Fruit fly (Drosophila melanogaster) whole organism, embryonic: ENCODE data around the gene NaPi-III.

Experiments
- Bgb ChIP-seq: fragments of 200-800 bp; sonication (Bioruptor generic); IDR thresholded peaks from 2 replicates; pipeline ENCODE4 v1.3.6; 2022; ENCODE audit warnings: missing biosample characterization, missing genetic modification characterization; ENCODE audit not compliant: partially characterized antibody
- Bteb2 ChIP-seq: fragments of 200-800 bp; sonication (Bioruptor generic); optimal IDR thresholded peaks from 2 replicates; lab custom pipeline; 2016; ENCODE audit warnings: missing biosample characterization, missing genetic modification characterization
- CG10209 ChIP-seq: fragments of 200-800 bp; sonication (Bioruptor generic); optimal IDR thresholded peaks from 3 replicates; lab custom pipeline; 2017; ENCODE audit warnings: missing biosample characterization, mild to moderate bottlenecking, missing genetic modification characterization, missing genetic modification reagents
- CG11247 ChIP-seq: fragments of 200-800 bp; sonication (Bioruptor generic); IDR thresholded peaks from 2 replicates; pipeline ENCODE4 v1.3.6; 2022; ENCODE audit warnings: missing biosample characterization, missing genetic modification characterization
- CG13624 ChIP-seq: fragments of 200-800 bp; sonication (Bioruptor generic); optimal IDR thresholded peaks from 2 replicates; lab custom pipeline; 2016; ENCODE audit warnings: missing biosample characterization, missing genetic modification characterization
- CG14860 ChIP-seq: fragments of 200-800 bp; sonication (Bioruptor generic); IDR thresholded peaks from 3 replicates; pipeline ENCODE4 v1.3.6; 2022; ENCODE audit warnings: missing biosample characterization, missing genetic modification characterization; ENCODE audit not compliant: partially characterized antibody
- CG1602 ChIP-seq: fragments of 200-800 bp; sonication (Bioruptor generic); optimal IDR thresholded peaks from 3 replicates; lab custom pipeline; 2016; ENCODE audit warnings: missing biosample characterization, missing genetic modification characterization
- CG16813 ChIP-seq: fragments of 200-800 bp; sonication (Bioruptor generic); IDR thresholded peaks from 3 replicates; pipeline ENCODE4 v1.3.6; 2022; ENCODE audit warnings: missing biosample characterization, missing genetic modification characterization; ENCODE audit not compliant: partially characterized antibody
- CG17568 ChIP-seq: fragments of 200-800 bp; sonication (Bioruptor generic); optimal IDR thresholded peaks from 2 replicates; lab custom pipeline; 2018; ENCODE audit warnings: missing biosample characterization, mild to moderate bottlenecking, missing genetic modification characterization, moderate library complexity
- CG31224 ChIP-seq: fragments of 200-800 bp; sonication (Bioruptor generic); IDR thresholded peaks from 2 replicates; pipeline ENCODE4 v1.3.6; 2022; ENCODE audit warnings: missing biosample characterization, missing genetic modification characterization
- CG34376 ChIP-seq: fragments of 200-800 bp; sonication (Bioruptor generic); optimal IDR thresholded peaks from 2 replicates; lab custom pipeline; 2018; ENCODE audit warnings: missing biosample characterization, mild to moderate bottlenecking, missing genetic modification characterization
- CG4404 ChIP-seq: fragments of 200-800 bp; sonication (Bioruptor generic); IDR thresholded peaks from 2 replicates; pipeline ENCODE4 v1.3.6; 2022; ENCODE audit warnings: missing biosample characterization, missing genetic modification characterization
- CG6254 ChIP-seq: fragments of 200-800 bp; sonication (Bioruptor generic); optimal IDR thresholded peaks from 3 replicates; lab custom pipeline; 2017; ENCODE audit warnings: mild to moderate bottlenecking, missing biosample characterization, missing genetic modification reagents, missing genetic modification characterization
- CG6272 ChIP-seq: fragments of 200-800 bp; sonication (Bioruptor generic); IDR thresholded peaks from 2 replicates; pipeline ENCODE4 v1.3.6; 2022; ENCODE audit warnings: missing biosample characterization, missing genetic modification characterization
- CG7357 ChIP-seq: fragments of 200-800 bp; sonication (Bioruptor generic); IDR thresholded peaks from 3 replicates; pipeline ENCODE4 v1.3.6; 2022; ENCODE audit warnings: missing biosample characterization, missing genetic modification characterization
- CG7372 ChIP-seq: fragments of 200-800 bp; sonication (Bioruptor generic); IDR thresholded peaks from 2 replicates; pipeline ENCODE4 v1.3.6; 2022; ENCODE audit warnings: missing biosample characterization, missing genetic modification characterization
- CG7963 ChIP-seq: fragments of 200-800 bp; sonication (Bioruptor generic); IDR thresholded peaks from 3 replicates; pipeline ENCODE4 v1.3.6; 2022; ENCODE audit warnings: missing biosample characterization, missing genetic modification characterization; ENCODE audit not compliant: partially characterized antibody
- CG9817 ChIP-seq: fragments of 200-800 bp; sonication (Bioruptor generic); optimal IDR thresholded peaks from 2 replicates; lab custom pipeline; 2018; ENCODE audit warnings: missing biosample characterization, mild to moderate bottlenecking, missing genetic modification characterization, moderate library complexity
- CG9876 ChIP-seq: fragments of 200-800 bp; sonication (Bioruptor generic); optimal IDR thresholded peaks from 2 replicates; lab custom pipeline; 2016; ENCODE audit warnings: missing biosample characterization, missing genetic modification characterization
- D19A ChIP-seq: fragments of 200-800 bp; optimal IDR thresholded peaks from 3 replicates; lab custom pipeline; 2019; ENCODE audit warnings: missing biosample characterization, mild to moderate bottlenecking, missing genetic modification characterization, moderate library complexity
- Eip74EF ChIP-seq, 2 experiments: fragments of 200-800 bp in 1 of 2; fragments of >200 bp in 1 of 2; sonication (Bioruptor generic) in 1 of 2; optimal IDR thresholded peaks; 2 replicates each; lab custom pipeline; 2017 to 2019; ENCODE audit warnings: missing biosample characterization in 2 of 2, missing genetic modification characterization in 2 of 2, mild to moderate bottlenecking in 1 of 2, moderate library complexity in 1 of 2
- GATAe ChIP-seq: fragments of 200-800 bp; sonication (Bioruptor generic); conservative IDR thresholded peaks from 2 replicates; pipeline ENCODE4 v1.3.6; 2022; ENCODE audit warnings: missing biosample characterization, missing genetic modification characterization
- HHEX ChIP-seq: fragments of 200-800 bp; sonication (Bioruptor generic); optimal IDR thresholded peaks from 3 replicates; lab custom pipeline; 2017; ENCODE audit warnings: missing biosample characterization, mild to moderate bottlenecking, missing genetic modification characterization, missing genetic modification reagents
- Pdp1 ChIP-seq, 2 experiments: fragments of 200-800 bp; sonication (Bioruptor generic); optimal IDR thresholded peaks; 3 replicates each; lab custom pipeline; 2016; ENCODE audit warnings: missing biosample characterization in 2 of 2, missing genetic modification characterization in 2 of 2, mild to moderate bottlenecking in 1 of 2, moderate library complexity in 1 of 2
- Tbp ChIP-seq: fragments of >200 bp; optimal IDR thresholded peaks from 2 replicates; lab custom pipeline; 2018; ENCODE audit warnings: missing biosample characterization, missing genetic modification characterization
- ara ChIP-seq: fragments of 200-800 bp; sonication (Bioruptor generic); IDR thresholded peaks from 2 replicates; pipeline ENCODE4 v1.3.6; 2022; ENCODE audit warnings: missing biosample characterization, missing genetic modification characterization
- az2 ChIP-seq: fragments of 200-800 bp; sonication (Bioruptor generic); optimal IDR thresholded peaks from 3 replicates; lab custom pipeline; 2016; ENCODE audit warnings: missing biosample characterization, missing genetic modification characterization
- bsh ChIP-seq, 2 experiments: fragments of 200-800 bp; sonication (Bioruptor generic); optimal IDR thresholded peaks; 2 replicates each; lab custom pipeline; 2017 to 2018; ENCODE audit warnings: mild to moderate bottlenecking in 2 of 2, missing biosample characterization in 2 of 2, missing genetic modification characterization in 2 of 2, moderate library complexity in 1 of 2
- dysf ChIP-seq: fragments of 200-800 bp; sonication (Bioruptor generic); IDR thresholded peaks from 3 replicates; pipeline ENCODE4 v1.3.6; 2022; ENCODE audit warnings: missing biosample characterization, missing genetic modification characterization
- fd64A ChIP-seq: fragments of 200-800 bp; sonication (Bioruptor generic); optimal IDR thresholded peaks from 3 replicates; lab custom pipeline; 2018; ENCODE audit warnings: missing biosample characterization, mild to moderate bottlenecking, missing genetic modification characterization
- gcm ChIP-seq: fragments of 200-800 bp; sonication (Bioruptor generic); optimal IDR thresholded peaks from 2 replicates; lab custom pipeline; 2019; ENCODE audit warnings: missing biosample characterization, mild to moderate bottlenecking, missing genetic modification characterization, moderate library complexity
- gro ChIP-seq: fragments of 200-800 bp; sonication (Bioruptor generic); optimal IDR thresholded peaks from 2 replicates; lab custom pipeline; 2016; ENCODE audit warnings: missing biosample characterization, missing genetic modification characterization
- gsb-n ChIP-seq: fragments of 200-800 bp; sonication (Bioruptor generic); optimal IDR thresholded peaks from 3 replicates; lab custom pipeline; 2018; ENCODE audit warnings: missing biosample characterization, mild to moderate bottlenecking, missing genetic modification characterization
- hbn ChIP-seq: fragments of 200-800 bp; sonication (Bioruptor generic); IDR thresholded peaks from 2 replicates; pipeline ENCODE4 v1.3.6; 2022; ENCODE audit warnings: missing biosample characterization, missing genetic modification characterization; ENCODE audit not compliant: partially characterized antibody
- ind ChIP-seq: fragments of 200-800 bp; sonication (Bioruptor generic); optimal IDR thresholded peaks from 3 replicates; lab custom pipeline; 2016; ENCODE audit warnings: missing biosample characterization, missing genetic modification characterization
- kah ChIP-seq: fragments of 200-800 bp; sonication (Bioruptor generic); optimal IDR thresholded peaks from 2 replicates; lab custom pipeline; 2018; ENCODE audit warnings: missing biosample characterization, mild to moderate bottlenecking, missing genetic modification characterization
- kni ChIP-seq: fragments of 200-800 bp; sonication (Bioruptor generic); optimal IDR thresholded peaks from 3 replicates; lab custom pipeline; 2017; ENCODE audit warnings: mild to moderate bottlenecking, missing biosample characterization, missing genetic modification reagents, missing genetic modification characterization
- lab ChIP-seq: fragments of 200-800 bp; sonication (Bioruptor generic); optimal IDR thresholded peaks from 3 replicates; lab custom pipeline; 2017; ENCODE audit warnings: missing biosample characterization, missing genetic modification characterization, mild to moderate bottlenecking, moderate library complexity, missing genetic modification reagents
- odd ChIP-seq: fragments of 200-800 bp; sonication (Bioruptor generic); optimal IDR thresholded peaks from 2 replicates; lab custom pipeline; 2017; ENCODE audit warnings: missing biosample characterization, mild to moderate bottlenecking, missing genetic modification characterization
- pita ChIP-seq: fragments of 200-800 bp; sonication (Bioruptor generic); optimal IDR thresholded peaks from 2 replicates; lab custom pipeline; 2017; ENCODE audit warnings: missing biosample characterization, mild to moderate bottlenecking, missing genetic modification characterization
- ro ChIP-seq: fragments of 200-800 bp; sonication (Bioruptor generic); IDR thresholded peaks from 2 replicates; pipeline ENCODE4 v1.3.6; 2022; ENCODE audit warnings: missing biosample characterization, missing genetic modification characterization
- run ChIP-seq: fragments of 200-800 bp; sonication (Bioruptor generic); optimal IDR thresholded peaks from 3 replicates; lab custom pipeline; 2018; ENCODE audit warnings: missing biosample characterization, mild to moderate bottlenecking, missing genetic modification characterization
- tgo ChIP-seq: fragments of 200-800 bp; sonication (Bioruptor generic); IDR thresholded peaks from 3 replicates; pipeline ENCODE4 v1.3.6; 2022; ENCODE audit warnings: missing biosample characterization, missing genetic modification characterization
- tll ChIP-seq, 2 experiments: fragments of 200-800 bp in 1 of 2; fragments of >200 bp in 1 of 2; sonication (Bioruptor generic) in 1 of 2; optimal IDR thresholded peaks; 2 replicates each; lab custom pipeline; 2017 to 2019; ENCODE audit warnings: missing biosample characterization in 2 of 2, missing genetic modification characterization in 2 of 2, mild to moderate bottlenecking in 1 of 2, moderate library complexity in 1 of 2
- trh ChIP-seq: fragments of 200-800 bp; sonication (Bioruptor generic); optimal IDR thresholded peaks from 2 replicates; lab custom pipeline; 2016; ENCODE audit warnings: missing biosample characterization, missing genetic modification characterization
- wdn ChIP-seq: fragments of 200-800 bp; sonication (Bioruptor generic); IDR thresholded peaks from 2 replicates; pipeline ENCODE4 v1.3.6; 2022; ENCODE audit warnings: missing biosample characterization, missing genetic modification characterization
- yki ChIP-seq: fragments of >200 bp; optimal IDR thresholded peaks from 3 replicates; lab custom pipeline; 2018

Gene NaPi-III

DNA sequence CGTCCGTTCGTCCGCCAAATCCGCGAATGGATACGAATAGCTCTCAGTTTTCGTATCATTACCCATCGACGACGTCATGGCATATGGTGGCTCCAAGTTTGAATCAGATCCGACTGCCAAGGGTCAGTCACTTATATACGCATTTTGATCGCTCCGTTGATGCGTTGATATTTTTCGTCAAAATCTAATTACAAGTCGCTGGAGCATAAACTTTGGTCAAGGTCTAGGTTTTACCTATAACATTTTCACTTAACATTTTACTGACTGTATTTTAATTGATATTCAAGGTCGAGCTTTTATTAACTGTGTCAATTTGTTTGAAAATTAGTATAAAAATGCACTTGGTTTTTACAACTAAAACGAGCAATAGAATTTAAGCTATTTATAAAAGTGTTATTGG is 21.6 kb upstream of the NaPi-III start, which contains the start of gene Elo68beta:
Gene Elo68beta, minus strand, starts transcription at position 101 of the 400 bp plus-strand sequence.
- TF ChIP-seq odd (GFP tag; lab: Kevin White, UChicago) = no peak
- no peak for TF ChIP-seq Eip74EF (GFP tag; optimal IDR thresholded peaks at IDR 0.05; lab: Kevin White, UChicago)
- no peak for TF ChIP-seq Bteb2 (GFP tag; lab: Kevin White, UChicago)
- no peak for TF ChIP-seq CG31224
- TF ChIP-seq Bgb (GFP tag; lab: Robert Waterston, UW) = no peak
- TF ChIP-seq kah = no peak
- no peak for TF ChIP-seq CG17568 (GFP tag; lab: Kevin White, UChicago)
- no peak for TF ChIP-seq az2 (GFP tag; lab: Kevin White, UChicago)
- no peak for TF ChIP-seq CG6254 (GFP tag; lab: Kevin White, UChicago)
- TF ChIP-seq ind (GFP tag; lab: Kevin White, UChicago) = no peak
- no peak for TF ChIP-seq CG16813
- no peak for TF ChIP-seq CG4404 (GFP tag; lab: Robert Waterston, UW)
- TF ChIP-seq dysf (GFP tag; lab: Robert Waterston, UW) = no peak
- no peak for TF ChIP-seq run (tag; lab: Kevin White, UChicago)

DNA sequence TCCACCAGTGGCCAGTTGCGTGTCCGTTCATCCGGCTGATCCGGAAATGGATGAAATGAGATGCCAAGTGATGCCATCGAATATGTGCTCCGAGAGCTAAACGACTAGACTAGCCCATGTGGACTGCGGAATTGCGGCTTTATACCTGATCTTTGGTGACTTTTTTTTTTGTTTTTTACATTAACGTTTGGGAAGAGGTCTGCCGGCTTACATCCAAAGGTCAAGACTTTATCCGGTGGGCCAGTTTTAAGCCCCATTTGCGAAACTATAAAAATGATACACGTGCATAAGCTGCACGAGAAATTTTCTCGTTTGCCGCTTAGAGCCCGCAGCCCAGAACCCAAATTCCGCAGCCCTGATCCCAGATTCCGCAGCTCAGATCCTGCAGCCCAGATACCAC is 20.2 kb upstream of the NaPi-III start, which contains the start of gene Elo68alpha:
Gene Elo68alpha, minus strand, starts transcription at position 101 of the 400 bp plus-strand sequence.
- TF ChIP-seq yki (lab: Kevin White, UChicago) = no peak
- TF ChIP-seq ro = no peak
- no peak for TF ChIP-seq gsb-n (tag; lab: Kevin White, UChicago)
- no peak for TF ChIP-seq trh (GFP tag; lab: Kevin White, UChicago)
- TF ChIP-seq pita = no peak
- no peak for TF ChIP-seq hbn (GFP tag; lab: Robert Waterston, UW)
- no peak for TF ChIP-seq CG14860
- TF ChIP-seq run (tag; lab: Kevin White, UChicago) = no peak
- no peak for TF ChIP-seq CG7963 (GFP tag; lab: Robert Waterston, UW)
- TF ChIP-seq tll (GFP tag; optimal IDR thresholded peaks at IDR 0.05; lab: Kevin White, UChicago) = no peak
- no peak for TF ChIP-seq CG11247
- TF ChIP-seq CG10209 (GFP tag; lab: Kevin White, UChicago) = no peak
- no peak for TF ChIP-seq bsh (GFP tag; optimal IDR thresholded peaks at IDR 0.05; lab: Kevin White, UChicago)
- TF ChIP-seq ara (GFP tag; lab: Robert Waterston, UW) = no peak
- TF ChIP-seq, all 482 proteins: peak for 0

- TF ChIP-seq Tbp (GFP tag; lab: Kevin White, UChicago) (no peak), GATAe (GFP tag; lab: Robert Waterston, UW) (no peak), wdn (GFP tag; lab: Robert Waterston, UW) (no peak), Pdp1 (GFP tag; optimal IDR thresholded peaks at IDR 0.05; lab: Kevin White, UChicago) (peak in 1 of 2 experiments; percentile 71), lab (GFP tag; lab: Kevin White, UChicago) (no peak), CG1602 (no peak)
Observed at dm6 chr3L:11103773-11104172, 19.4 kb upstream of the NaPi-III start, which contains the start of gene CG32071. CG32071 (minus strand) TSS chr3L:11103873.

DNA sequence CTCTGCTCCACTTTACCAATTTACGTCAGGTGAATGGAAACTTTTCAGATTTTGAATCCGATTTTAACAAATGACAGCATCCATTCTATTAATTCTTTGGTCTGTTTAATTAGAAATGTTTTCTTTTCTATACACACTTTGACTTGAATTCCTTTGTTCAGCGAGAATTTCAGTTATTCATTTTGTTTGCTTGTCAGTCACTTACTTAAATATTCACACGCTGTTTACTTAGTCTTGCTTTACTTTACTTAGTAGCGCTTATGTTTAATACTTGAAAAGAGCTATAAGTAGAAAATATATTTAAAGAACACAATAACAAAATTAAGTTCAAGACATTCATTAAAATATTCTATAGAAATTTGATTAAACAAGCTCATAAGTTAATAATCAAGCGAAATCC is 15.7 kb upstream of the NaPi-III start, which contains the start of gene CG32073:
Gene CG32073, minus strand, starts transcription at position 151 of the 400 bp plus-strand sequence.
- TF ChIP-seq CG7357 (GFP tag; lab: Robert Waterston, UW) (no peak), gro (GFP tag; lab: Kevin White, UChicago) (no peak), fd64A (GFP tag; lab: Kevin White, UChicago) (no peak), gcm (GFP tag; lab: Kevin White, UChicago) (peak; percentile 23), CG34376 (GFP tag; lab: Kevin White, UChicago) (no peak), CG13624 (GFP tag; lab: Kevin White, UChicago) (no peak), CG9876 (GFP tag; lab: Kevin White, UChicago) (no peak), CG7372 (no peak), D19A (peak; percentile 48), CG6272 (GFP tag; lab: Robert Waterston, UW) (no peak), tgo (GFP tag; lab: Robert Waterston, UW) (no peak), HHEX (GFP tag; lab: Kevin White, UChicago) (peak; percentile 51), kni (no peak), CG9817 (tag; lab: Kevin White, UChicago) (no peak)
